Fruit fly (Drosophila melanogaster): ENCODE results near the gene Zw.

- TF ChIP-seq CG8632 (GFP tag; optimal IDR thresholded peaks at IDR 0.05) (no peak), CG10669 (GFP tag; optimal IDR thresholded peaks at IDR 0.05) (no peak), svp (GFP tag) (no peak), fd59A (GFP tag; optimal IDR thresholded peaks at IDR 0.05) (no peak), Eip93F (GFP tag; optimal IDR thresholded peaks at IDR 0.05) (no peak), Lpt (GFP tag; optimal IDR thresholded peaks at IDR 0.05) (no peak), Smox (GFP tag; optimal IDR thresholded peaks at IDR 0.05) (no peak), CG31627 (GFP tag; optimal IDR thresholded peaks at IDR 0.05) (no peak), Ets96B (tag; optimal IDR thresholded peaks at IDR 0.05) (no peak), topi (GFP tag; optimal IDR thresholded peaks at IDR 0.05) (no peak)
Measured at dm6 chrX:19704083-19704482, 37.0 kb downstream of the Zw start, which contains the start of the genes CG14230 and CG14232.
